Fruit fly (Drosophila melanogaster): Measurements from ENCODE around the gene Hsp70Ab.

DNA sequence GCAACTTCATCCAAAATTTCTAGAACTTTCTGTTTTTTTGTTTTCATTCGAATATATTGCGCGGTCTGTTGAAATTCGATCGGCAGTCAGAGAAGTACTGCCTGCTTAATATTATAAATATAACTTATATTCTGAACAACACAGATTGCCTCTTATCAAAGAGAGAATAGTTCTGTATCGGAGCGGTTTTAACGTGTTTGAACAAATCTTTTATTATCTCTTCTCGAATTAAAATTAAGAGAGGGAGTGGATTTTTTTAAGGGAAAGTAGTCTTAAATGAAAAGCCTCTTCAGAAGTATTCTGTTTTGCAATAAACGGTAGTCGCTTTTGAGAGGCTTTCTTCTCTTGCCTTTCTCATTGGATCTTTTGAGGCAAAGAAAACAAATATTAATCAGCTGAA is 24.2 kb downstream of the Hsp70Ab start:
- TF ChIP-seq psq (optimal IDR thresholded peaks at IDR 0.05) (no peak), EcR (GFP tag; optimal IDR thresholded peaks at IDR 0.05) (no peak), usp (GFP tag; optimal IDR thresholded peaks at IDR 0.05) (no peak), CG8478 (optimal IDR thresholded peaks at IDR 0.05) (no peak)

Measured in whole organism.